Worm (Caenorhabditis elegans) whole organism, young adult: ENCODE measurements around the gene sre-3.
"Not testable (repeated sequence)": the region's sequence is repeated elsewhere in the genome, so short reads cannot be mapped to it uniquely, and the experiment has no call there.

Experiments used
- athp-1 ChIP-seq: sonication (generic microtip); optimal IDR thresholded peaks from 2 replicates; lab custom pipeline; 2017; ENCODE audit warnings: mild to moderate bottlenecking, missing genetic modification characterization, missing compliant biosample characterization
- ceh-58 ChIP-seq: fragments of 200-800 bp; sonication (Bioruptor generic); IDR thresholded peaks from 2 replicates; pipeline ENCODE4 v1.3.6; 2022; ENCODE audit warnings: missing genetic modification characterization, missing compliant biosample characterization
- dpff-1 ChIP-seq: sonication (generic microtip); optimal IDR thresholded peaks from 2 replicates; lab custom pipeline; 2017; ENCODE audit warnings: mild to moderate bottlenecking, missing genetic modification characterization, missing compliant biosample characterization
- hlh-26 ChIP-seq: fragments of 200-800 bp; sonication (Bioruptor generic); conservative IDR thresholded peaks from 2 replicates; pipeline ENCODE4 v1.3.6; 2022; ENCODE audit warnings: missing genetic modification reagents, missing genetic modification characterization, missing compliant biosample characterization
- nhr-179 ChIP-seq: sonication (generic microtip); optimal IDR thresholded peaks from 2 replicates; lab custom pipeline; 2016; ENCODE audit warnings: mild to moderate bottlenecking, missing genetic modification characterization, missing compliant biosample characterization
- nhr-90 ChIP-seq: sonication (generic microtip); optimal IDR thresholded peaks from 2 replicates; lab custom pipeline; 2016; ENCODE audit warnings: missing genotype, mild to moderate bottlenecking, missing genetic modification characterization, missing compliant biosample characterization
- pha-4 ChIP-seq: fragments of 150-350 bp; sonication (generic microtip); optimal IDR thresholded peaks from 2 replicates; lab custom pipeline; 2014; ENCODE audit warnings: missing biosample characterization, missing genetic modification reagents, missing genetic modification characterization
- sea-2 ChIP-seq: fragments of 200-800 bp; sonication (Bioruptor generic); IDR thresholded peaks from 2 replicates; pipeline ENCODE4 v1.3.6; 2022; ENCODE audit warnings: missing genetic modification characterization, missing compliant biosample characterization
- snpc-4 ChIP-seq, 5 experiments: fragments of 150-350 bp in 1 of 5; sonication (generic microtip) in 4 of 5; optimal IDR thresholded peaks; 2 replicates each; lab custom pipeline; 2014 to 2018; ENCODE audit warnings: missing genetic modification characterization in 5 of 5, missing biosample characterization in 3 of 5, antibody characterized with exemption in 2 of 5, mild to moderate bottlenecking in 2 of 5, missing compliant biosample characterization in 2 of 5, missing genotype in 2 of 5, moderate library complexity in 2 of 5, missing genetic modification reagents in 1 of 5
- sptf-2 ChIP-seq: fragments of 200-800 bp; sonication (Bioruptor generic); optimal IDR thresholded peaks from 2 replicates; lab custom pipeline; 2018; ENCODE audit warnings: mild to moderate bottlenecking, missing genetic modification characterization, missing compliant biosample characterization
- unc-62 ChIP-seq: fragments of 150-350 bp; optimal IDR thresholded peaks from 2 replicates; lab custom pipeline; 2014; ENCODE audit warnings: missing biosample characterization, missing genetic modification reagents, missing genetic modification characterization
- ztf-6 ChIP-seq: fragments of 200-800 bp; sonication (Bioruptor generic); IDR thresholded peaks from 2 replicates; pipeline ENCODE4 v1.3.6; 2022; ENCODE audit warnings: missing genetic modification reagents, missing genetic modification characterization, missing compliant biosample characterization

- not testable (repeated sequence) for TF ChIP-seq nhr-90; snpc-4 (GFP tag; optimal IDR thresholded peaks at IDR 0.05; lab: Kevin White, UChicago); snpc-4 (tag; optimal IDR thresholded peaks at IDR 0.05; lab: Kevin White, UChicago); ztf-6 (GFP tag; lab: Robert Waterston, UW); pha-4 (tag; lab: Kevin White, UChicago); sptf-2 (GFP tag; lab: Kevin White, UChicago); ceh-58 (GFP tag; lab: Robert Waterston, UW); hlh-26 (GFP tag; lab: Robert Waterston, UW); nhr-179 (tag; lab: Kevin White, UChicago); unc-62 (GFP tag; lab: Kevin White, UChicago); dpff-1 (tag; lab: Kevin White, UChicago); athp-1 (tag; lab: Kevin White, UChicago); sea-2 (GFP tag; lab: Robert Waterston, UW)
Measured at ce11 chrII:7372371-7372770, 13.2 kb upstream of the sre-3 start.
